Fruit fly (Drosophila melanogaster) whole organism, embryonic: Measurements from ENCODE around the gene CG34251.

Source experiments
- BtbVII ChIP-seq: fragments of 200-800 bp; sonication (Bioruptor generic); optimal IDR thresholded peaks from 3 replicates; lab custom pipeline; 2017; ENCODE audit warnings: missing biosample characterization, mild to moderate bottlenecking, missing genetic modification characterization
- CG10147 ChIP-seq: fragments of 200-800 bp; sonication (Bioruptor generic); optimal IDR thresholded peaks from 2 replicates; lab custom pipeline; 2019; ENCODE audit warnings: missing biosample characterization, mild to moderate bottlenecking, missing genetic modification characterization, moderate library complexity
- CG10274 ChIP-seq: fragments of 200-800 bp; sonication (Bioruptor generic); optimal IDR thresholded peaks from 3 replicates; lab custom pipeline; 2017; ENCODE audit warnings: missing biosample characterization, mild to moderate bottlenecking, missing genetic modification characterization
- CG10321 ChIP-seq: fragments of 200-800 bp; sonication (Bioruptor generic); IDR thresholded peaks from 2 replicates; pipeline ENCODE4 v1.3.6; 2022; ENCODE audit warnings: missing biosample characterization, missing genetic modification characterization
- CG11560 ChIP-seq: fragments of 200-800 bp; sonication (Bioruptor generic); IDR thresholded peaks from 3 replicates; pipeline ENCODE4 v1.3.6; 2022; ENCODE audit warnings: missing biosample characterization, missing genetic modification characterization
- CG12071 ChIP-seq: fragments of 200-800 bp; sonication (Bioruptor generic); optimal IDR thresholded peaks from 3 replicates; lab custom pipeline; 2018; ENCODE audit warnings: missing biosample characterization, mild to moderate bottlenecking, missing genetic modification characterization
- CG15269 ChIP-seq: fragments of 200-800 bp; sonication (Bioruptor generic); optimal IDR thresholded peaks from 2 replicates; lab custom pipeline; 2018; ENCODE audit warnings: missing biosample characterization, mild to moderate bottlenecking, missing genetic modification characterization, moderate library complexity
- CG16813 ChIP-seq: fragments of 200-800 bp; sonication (Bioruptor generic); IDR thresholded peaks from 3 replicates; pipeline ENCODE4 v1.3.6; 2022; ENCODE audit warnings: missing biosample characterization, missing genetic modification characterization; ENCODE audit not compliant: partially characterized antibody
- CG17568 ChIP-seq: fragments of 200-800 bp; sonication (Bioruptor generic); optimal IDR thresholded peaks from 2 replicates; lab custom pipeline; 2018; ENCODE audit warnings: missing biosample characterization, mild to moderate bottlenecking, missing genetic modification characterization, moderate library complexity
- CG17829 ChIP-seq: fragments of 200-800 bp; optimal IDR thresholded peaks from 2 replicates; lab custom pipeline; 2019; ENCODE audit warnings: missing biosample characterization, mild to moderate bottlenecking, missing genetic modification characterization, moderate library complexity
- CG18764 ChIP-seq: fragments of 200-800 bp; sonication (Bioruptor generic); optimal IDR thresholded peaks from 3 replicates; lab custom pipeline; 2016; ENCODE audit warnings: missing biosample characterization, missing genetic modification characterization
- CG2120 ChIP-seq: fragments of 200-800 bp; sonication (Bioruptor generic); optimal IDR thresholded peaks from 3 replicates; lab custom pipeline; 2016; ENCODE audit warnings: missing biosample characterization, missing genetic modification characterization
- CG33213 ChIP-seq: fragments of 200-800 bp; sonication (Bioruptor generic); optimal IDR thresholded peaks from 3 replicates; lab custom pipeline; 2016; ENCODE audit warnings: missing biosample characterization, missing genetic modification characterization
- CG4404 ChIP-seq: fragments of 200-800 bp; sonication (Bioruptor generic); IDR thresholded peaks from 2 replicates; pipeline ENCODE4 v1.3.6; 2022; ENCODE audit warnings: missing biosample characterization, missing genetic modification characterization
- CG6254 ChIP-seq: fragments of 200-800 bp; sonication (Bioruptor generic); optimal IDR thresholded peaks from 3 replicates; lab custom pipeline; 2017; ENCODE audit warnings: mild to moderate bottlenecking, missing biosample characterization, missing genetic modification reagents, missing genetic modification characterization
- CG9797 ChIP-seq: fragments of 200-800 bp; sonication (Bioruptor generic); optimal IDR thresholded peaks from 3 replicates; lab custom pipeline; 2018; ENCODE audit warnings: missing biosample characterization, mild to moderate bottlenecking, missing genetic modification characterization
- CG9932 ChIP-seq: fragments of 200-800 bp; sonication (Bioruptor generic); IDR thresholded peaks from 2 replicates; pipeline ENCODE4 v1.3.6; 2022; ENCODE audit warnings: missing biosample characterization, missing genetic modification characterization
- D ChIP-seq, 2 experiments: fragments of 200-800 bp in 1 of 2; fragments of >200 bp in 1 of 2; sonication (Bioruptor generic) in 1 of 2; optimal IDR thresholded peaks; 2 replicates in 1 of 2; 3 replicates in 1 of 2; lab custom pipeline; 2017; ENCODE audit warnings: mild to moderate bottlenecking in 1 of 2, missing biosample characterization in 1 of 2, missing genetic modification characterization in 1 of 2, missing genetic modification reagents in 1 of 2
- D19A ChIP-seq: fragments of 200-800 bp; optimal IDR thresholded peaks from 3 replicates; lab custom pipeline; 2019; ENCODE audit warnings: missing biosample characterization, mild to moderate bottlenecking, missing genetic modification characterization, moderate library complexity
- E2f2 ChIP-seq: fragments of 200-800 bp; sonication (Bioruptor generic); IDR thresholded peaks from 2 replicates; pipeline ENCODE4 v1.3.6; 2022; ENCODE audit warnings: missing biosample characterization, missing genetic modification characterization
- Elba2 ChIP-seq: fragments of 200-800 bp; sonication (Bioruptor generic); optimal IDR thresholded peaks from 3 replicates; lab custom pipeline; 2016; ENCODE audit warnings: missing biosample characterization, missing genetic modification characterization
- Fer2 ChIP-seq: fragments of 200-800 bp; sonication (Bioruptor generic); optimal IDR thresholded peaks from 2 replicates; lab custom pipeline; 2018; ENCODE audit warnings: missing biosample characterization, mild to moderate bottlenecking, missing genetic modification characterization, moderate library complexity
- H2.0 ChIP-seq: fragments of 200-800 bp; sonication (Bioruptor generic); IDR thresholded peaks from 2 replicates; pipeline ENCODE4 v1.3.6; 2022; ENCODE audit warnings: missing biosample characterization, missing genetic modification characterization
- HLH54F ChIP-seq: fragments of 200-800 bp; sonication (Bioruptor generic); optimal IDR thresholded peaks from 3 replicates; lab custom pipeline; 2016; ENCODE audit warnings: missing biosample characterization, missing genetic modification characterization
- Hsf ChIP-seq: fragments of 200-800 bp; sonication (Bioruptor generic); optimal IDR thresholded peaks from 3 replicates; lab custom pipeline; 2016; ENCODE audit warnings: missing biosample characterization, missing genetic modification characterization
- Max ChIP-seq: fragments of 200-800 bp; sonication (Bioruptor generic); optimal IDR thresholded peaks from 2 replicates; lab custom pipeline; 2016; ENCODE audit warnings: missing biosample characterization, mild to moderate bottlenecking, missing genetic modification characterization
- Pdp1 ChIP-seq, 2 experiments: fragments of 200-800 bp; sonication (Bioruptor generic); optimal IDR thresholded peaks; 3 replicates each; lab custom pipeline; 2016; ENCODE audit warnings: missing biosample characterization in 2 of 2, missing genetic modification characterization in 2 of 2, mild to moderate bottlenecking in 1 of 2, moderate library complexity in 1 of 2
- Scr ChIP-seq: fragments of 200-800 bp; sonication (Bioruptor generic); IDR thresholded peaks from 2 replicates; pipeline ENCODE4 v1.3.6; 2022; ENCODE audit warnings: missing biosample characterization, missing genetic modification characterization; ENCODE audit not compliant: partially characterized antibody
- ac ChIP-seq: fragments of 200-800 bp; sonication (Bioruptor generic); optimal IDR thresholded peaks from 3 replicates; lab custom pipeline; 2017; ENCODE audit warnings: missing biosample characterization, mild to moderate bottlenecking, missing genetic modification characterization
- az2 ChIP-seq: fragments of 200-800 bp; sonication (Bioruptor generic); optimal IDR thresholded peaks from 3 replicates; lab custom pipeline; 2016; ENCODE audit warnings: missing biosample characterization, missing genetic modification characterization
- bcd ChIP-seq: fragments of 200-800 bp; sonication (Bioruptor generic); optimal IDR thresholded peaks from 2 replicates; lab custom pipeline; 2017; ENCODE audit warnings: missing biosample characterization, mild to moderate bottlenecking, missing genetic modification characterization
- dmrt11E ChIP-seq: fragments of 200-800 bp; sonication (Bioruptor generic); optimal IDR thresholded peaks from 3 replicates; lab custom pipeline; 2018; ENCODE audit warnings: missing biosample characterization, mild to moderate bottlenecking, missing genetic modification characterization, moderate library complexity
- eyg ChIP-seq: fragments of 200-800 bp; sonication (Bioruptor generic); optimal IDR thresholded peaks from 3 replicates; lab custom pipeline; 2016; ENCODE audit warnings: missing biosample characterization, missing genetic modification characterization
- fru ChIP-seq: fragments of >200 bp; optimal IDR thresholded peaks from 2 replicates; lab custom pipeline; 2017
- gem ChIP-seq: fragments of 200-800 bp; sonication (Bioruptor generic); optimal IDR thresholded peaks from 2 replicates; lab custom pipeline; 2019; ENCODE audit warnings: missing biosample characterization, mild to moderate bottlenecking, missing genetic modification characterization, moderate library complexity
- gsb-n ChIP-seq: fragments of 200-800 bp; sonication (Bioruptor generic); optimal IDR thresholded peaks from 3 replicates; lab custom pipeline; 2018; ENCODE audit warnings: missing biosample characterization, mild to moderate bottlenecking, missing genetic modification characterization
- luna ChIP-seq: fragments of 200-800 bp; sonication (Bioruptor generic); optimal IDR thresholded peaks from 2 replicates; lab custom pipeline; 2016; ENCODE audit warnings: missing biosample characterization, missing genetic modification characterization
- maf-S ChIP-seq: fragments of 200-800 bp; sonication (Bioruptor generic); optimal IDR thresholded peaks from 2 replicates; lab custom pipeline; 2016; ENCODE audit warnings: missing biosample characterization, missing genetic modification characterization
- pb ChIP-seq: fragments of 200-800 bp; sonication (Bioruptor generic); optimal IDR thresholded peaks from 3 replicates; lab custom pipeline; 2016; ENCODE audit warnings: missing biosample characterization, missing genetic modification characterization
- pfk ChIP-seq: fragments of 200-800 bp; sonication (Bioruptor generic); optimal IDR thresholded peaks from 2 replicates; lab custom pipeline; 2018; ENCODE audit warnings: missing biosample characterization, mild to moderate bottlenecking, missing genetic modification characterization, moderate library complexity
- pros ChIP-seq: fragments of 200-800 bp; sonication (Bioruptor generic); optimal IDR thresholded peaks from 3 replicates; lab custom pipeline; 2019; ENCODE audit warnings: missing biosample characterization, mild to moderate bottlenecking, missing genetic modification characterization, moderate library complexity
- seq ChIP-seq: fragments of 200-800 bp; sonication (Bioruptor generic); IDR thresholded peaks from 2 replicates; pipeline ENCODE4 v1.3.6; 2022; ENCODE audit warnings: missing biosample characterization, missing genetic modification characterization
- slp2 ChIP-seq: fragments of 200-800 bp; sonication (Bioruptor generic); optimal IDR thresholded peaks from 2 replicates; lab custom pipeline; 2016; ENCODE audit warnings: missing biosample characterization, missing genetic modification characterization
- stwl ChIP-seq: fragments of 200-800 bp; sonication (Bioruptor generic); optimal IDR thresholded peaks from 3 replicates; lab custom pipeline; 2018; ENCODE audit warnings: missing biosample characterization, mild to moderate bottlenecking, missing genetic modification characterization, moderate library complexity
- tap ChIP-seq: fragments of 200-800 bp; optimal IDR thresholded peaks from 3 replicates; lab custom pipeline; 2019; ENCODE audit warnings: missing biosample characterization, mild to moderate bottlenecking, missing genetic modification characterization, moderate library complexity
- trem ChIP-seq: fragments of 200-800 bp; optimal IDR thresholded peaks from 3 replicates; lab custom pipeline; 2019; ENCODE audit warnings: missing biosample characterization, mild to moderate bottlenecking, missing genetic modification characterization, moderate library complexity
- zen ChIP-seq: fragments of 200-800 bp; sonication (Bioruptor generic); optimal IDR thresholded peaks from 3 replicates; lab custom pipeline; 2018; ENCODE audit warnings: missing biosample characterization, mild to moderate bottlenecking, missing genetic modification characterization, moderate library complexity

Gene CG34251

dm6 chr3L:17657728-17658379 lies 13.6 kb upstream of the CG34251 start (continued):
- TF ChIP-seq seq (GFP tag; lab: Robert Waterston, UW) (peak; percentile 46; the same call in 1 of the 2 replicates), bcd (GFP tag; lab: Kevin White, UChicago) (peak; percentile 22), D19A (tag; lab: Kevin White, UChicago) (peak; percentile 56), CG10147 (GFP tag; lab: Kevin White, UChicago) (peak; percentile 23), HLH54F (GFP tag; lab: Kevin White, UChicago) (peak; percentile 9), Fer2 (tag; lab: Kevin White, UChicago) (no peak), Pdp1 (GFP tag; optimal IDR thresholded peaks at IDR 0.05; lab: Kevin White, UChicago) (peak; percentile 3 to 35), pfk (GFP tag; lab: Kevin White, UChicago) (no peak), dmrt11E (peak; percentile 45), CG15269 (peak; percentile 54), eyg (GFP tag; lab: Kevin White, UChicago) (no peak), Hsf (GFP tag; lab: Kevin White, UChicago) (peak; percentile 25), luna (GFP tag; lab: Kevin White, UChicago) (peak; percentile 19), zen (tag; lab: Kevin White, UChicago) (no peak), Max (GFP tag; lab: Kevin White, UChicago) (peak; percentile 24), CG10321 (GFP tag; lab: Robert Waterston, UW) (0 out of 2 replicates have a peak, but pooled peaks have one; percentile 7), E2f2 (GFP tag; lab: Robert Waterston, UW) (peak; percentile 8; the same call in 1 of the 2 replicates), gem (tag; lab: Kevin White, UChicago) (peak; percentile 73), CG11560 (tag; lab: Robert Waterston, UW) (no peak), CG10274 (GFP tag; lab: Kevin White, UChicago) (peak; percentile 7), CG2120 (GFP tag; lab: Kevin White, UChicago) (peak; percentile 38), CG12071 (GFP tag; lab: Kevin White, UChicago) (no peak), CG17568 (GFP tag; lab: Kevin White, UChicago) (peak; percentile 44), H2.0 (GFP tag; lab: Robert Waterston, UW) (no peak), Scr (GFP tag; lab: Robert Waterston, UW) (no peak), CG18764 (no peak), pros (GFP tag; lab: Kevin White, UChicago) (no peak), trem (tag; lab: Kevin White, UChicago) (peak; percentile 47)

dm6 chr3L:17658423-17659267 lies 12.8 kb upstream of the CG34251 start:
- TF ChIP-seq CG17829 (peak; percentile 76), CG9797 (GFP tag; lab: Kevin White, UChicago) (no peak), fru (lab: Kevin White, UChicago) (no peak), BtbVII (GFP tag; lab: Kevin White, UChicago) (peak; percentile 89), CG33213 (GFP tag; lab: Kevin White, UChicago) (peak; percentile 92), pb (GFP tag; lab: Kevin White, UChicago) (peak; percentile 84), D (optimal IDR thresholded peaks at IDR 0.05; lab: Kevin White, UChicago) (no peak), D (GFP tag; optimal IDR thresholded peaks at IDR 0.05; lab: Kevin White, UChicago) (peak; percentile 56), CG4404 (GFP tag; lab: Robert Waterston, UW) (peak; percentile 76), Fer2 (tag; lab: Kevin White, UChicago) (peak; percentile 57), maf-S (peak; percentile 85), slp2 (peak; percentile 84), CG16813 (GFP tag; lab: Robert Waterston, UW) (no peak), tap (tag; lab: Kevin White, UChicago) (peak; percentile 81), CG6254 (peak; percentile 75), gsb-n (tag; lab: Kevin White, UChicago) (peak; percentile 85), az2 (GFP tag; lab: Kevin White, UChicago) (peak; percentile 82), CG9932 (GFP tag; lab: Robert Waterston, UW) (peak; percentile 97), stwl (tag; lab: Kevin White, UChicago) (no peak), Elba2 (GFP tag; lab: Kevin White, UChicago) (no peak), ac (peak; percentile 40)
